Worm (Caenorhabditis elegans): Measurements from ENCODE around the gene atf-7.

- no peak for TF ChIP-seq nhr-76 (tag; optimal IDR thresholded peaks at IDR 0.05)
- TF ChIP-seq lin-13 (GFP tag; optimal IDR thresholded peaks at IDR 0.05) = no peak
- no peak for TF ChIP-seq lsy-2 (tag; optimal IDR thresholded peaks at IDR 0.05)
- TF ChIP-seq nhr-90 (tag; optimal IDR thresholded peaks at IDR 0.05; ENCODE audit: poor library complexity) = no peak
- TF ChIP-seq zag-1 (tag; optimal IDR thresholded peaks at IDR 0.05) = no peak
- no peak for TF ChIP-seq ama-1 (optimal IDR thresholded peaks at IDR 0.05)
- TF ChIP-seq lin-39 (tag; optimal IDR thresholded peaks at IDR 0.05) = no peak
- TF ChIP-seq ztf-4 (tag; optimal IDR thresholded peaks at IDR 0.05) = no peak
- TF ChIP-seq lin-15B (tag; optimal IDR thresholded peaks at IDR 0.05) = no peak
- TF ChIP-seq jun-1 (tag; optimal IDR thresholded peaks at IDR 0.05) = no peak
Observed at ce11 chrIII:4454919-4455318, 43.9 kb downstream of the atf-7 start.

All from whole organism, L1 larva.